Fruit fly (Drosophila melanogaster): Measurements from ENCODE around the gene CG6678.
A peak's percentile ranks its signal among the peaks of the same experiment; 100 is the strongest.

CG6678 gene

dm6 chr3R:21941426-21941924 lies 54.6 kb downstream of the CG6678 start (continued):
- peak; percentile 22 for TF ChIP-seq Meics (GFP tag; optimal IDR thresholded peaks at IDR 0.05)
- TF ChIP-seq CG16815 (GFP tag; optimal IDR thresholded peaks at IDR 0.05): peak; percentile 9
- TF ChIP-seq trem (tag; optimal IDR thresholded peaks at IDR 0.05): no peak
- TF ChIP-seq Fer1 (GFP tag; optimal IDR thresholded peaks at IDR 0.05): no peak
- TF ChIP-seq ab (GFP tag; optimal IDR thresholded peaks at IDR 0.05): no peak
- TF ChIP-seq sens (GFP tag): peak; percentile 83
- TF ChIP-seq ind (GFP tag; optimal IDR thresholded peaks at IDR 0.05): peak; percentile 2
- peak; percentile 53 for TF ChIP-seq gem (tag; optimal IDR thresholded peaks at IDR 0.05)
- TF ChIP-seq TFAM (GFP tag; optimal IDR thresholded peaks at IDR 0.05): no peak
- TF ChIP-seq CG12942 (GFP tag; optimal IDR thresholded peaks at IDR 0.05): no peak
- peak; percentile 95 for TF ChIP-seq nom (GFP tag; optimal IDR thresholded peaks at IDR 0.05)
- TF ChIP-seq tio (GFP tag; optimal IDR thresholded peaks at IDR 0.05): peak; percentile 33
- peak; percentile 7 for TF ChIP-seq CG13424 (tag; optimal IDR thresholded peaks at IDR 0.05)
- TF ChIP-seq D19B (GFP tag; optimal IDR thresholded peaks at IDR 0.05): no peak
- TF ChIP-seq CG10366 (GFP tag; IDR thresholded peaks at IDR 0.05): peak; percentile 8; the same call in 1 of the 2 replicates
- no peak for TF ChIP-seq sr (GFP tag; IDR thresholded peaks at IDR 0.05)
- TF ChIP-seq CG15269 (tag; optimal IDR thresholded peaks at IDR 0.05): peak; percentile 6
- TF ChIP-seq CG2712 (tag; optimal IDR thresholded peaks at IDR 0.05): peak; percentile 12
- no peak for TF ChIP-seq CG30020 (tag; optimal IDR thresholded peaks at IDR 0.05)
- TF ChIP-seq CG30403 (GFP tag; optimal IDR thresholded peaks at IDR 0.05): peak; percentile 39
- TF ChIP-seq Chrac-16 (GFP tag; optimal IDR thresholded peaks at IDR 0.05): peak; percentile 15
- TF ChIP-seq CG10147 (GFP tag; optimal IDR thresholded peaks at IDR 0.05): peak; percentile 12
- TF ChIP-seq grau (tag; optimal IDR thresholded peaks at IDR 0.05): peak; percentile 65

dm6 chr3R:21943982-21944627 lies 57.3 kb downstream of the CG6678 start:
- no peak for TF ChIP-seq dysf (GFP tag; IDR thresholded peaks at IDR 0.05)
- peak in 1 of 2 experiments; percentile 13 for TF ChIP-seq bsh (GFP tag; optimal IDR thresholded peaks at IDR 0.05)
- no peak for TF ChIP-seq CG17568 (GFP tag; optimal IDR thresholded peaks at IDR 0.05)
- no peak for TF ChIP-seq Sry-δ (GFP tag; optimal IDR thresholded peaks at IDR 0.05)
- peak; percentile 65 for TF ChIP-seq nom (GFP tag; optimal IDR thresholded peaks at IDR 0.05)
- peak in 1 of 2 experiments; percentile 80 for TF ChIP-seq Dfd (GFP tag; optimal IDR thresholded peaks at IDR 0.05)

- TF ChIP-seq ato (GFP tag; IDR thresholded peaks at IDR 0.05; ENCODE audit: partially characterized antibody): no peak
- no peak for TF ChIP-seq CG14667 (GFP tag; IDR thresholded peaks at IDR 0.05)
Measured at dm6 chr3R:21944666-21945065, 57.8 kb downstream of the CG6678 start.

- TF ChIP-seq HLH4C (GFP tag; IDR thresholded peaks at IDR 0.05; ENCODE audit: partially characterized antibody) (peak; percentile 26; the same call in 1 of the 3 replicates), ac (GFP tag; optimal IDR thresholded peaks at IDR 0.05) (no peak)
Measured at dm6 chr3R:21945754-21946153, 58.9 kb downstream of the CG6678 start.

- TF ChIP-seq D19A (tag; optimal IDR thresholded peaks at IDR 0.05): no peak
- TF ChIP-seq Drgx (GFP tag; IDR thresholded peaks at IDR 0.05): 0 out of 2 replicates have a peak, but pooled peaks have one; percentile 11
- TF ChIP-seq Antp (GFP tag; optimal IDR thresholded peaks at IDR 0.05): no peak
- no peak for TF ChIP-seq CG32772 (GFP tag; IDR thresholded peaks at IDR 0.05)
- TF ChIP-seq grn (GFP tag; optimal IDR thresholded peaks at IDR 0.05): no peak
- TF ChIP-seq nom (GFP tag; optimal IDR thresholded peaks at IDR 0.05): peak; percentile 69
- no peak for TF ChIP-seq pan (optimal IDR thresholded peaks at IDR 0.05)
- TF ChIP-seq pan (GFP tag; optimal IDR thresholded peaks at IDR 0.05 in 1 of 2, IDR thresholded peaks at IDR 0.05 in 1 of 2): no peak
- no peak for TF ChIP-seq CG9817 (tag; optimal IDR thresholded peaks at IDR 0.05)
- TF ChIP-seq CG18011 (GFP tag; optimal IDR thresholded peaks at IDR 0.05): no peak
- no peak for TF ChIP-seq Adf1 (GFP tag; IDR thresholded peaks at IDR 0.05)
- TF ChIP-seq Usf (GFP tag; optimal IDR thresholded peaks at IDR 0.05): no peak
- TF ChIP-seq CG12391 (tag; optimal IDR thresholded peaks at IDR 0.05): no peak
- TF ChIP-seq CG12299 (tag; optimal IDR thresholded peaks at IDR 0.05): no peak
Measured at dm6 chr3R:21948081-21948480, 61.3 kb downstream of the CG6678 start.
